Worm (Caenorhabditis elegans): ENCODE results near the gene F16G10.13.

ce11 chrII:2393821-2394220 is 1.9 kb downstream of the F16G10.13 start, which contains the start of gene F16G10.11:
- TF ChIP-seq ceh-82 (tag; optimal IDR thresholded peaks at IDR 0.05) (no peak), ama-1 (optimal IDR thresholded peaks at IDR 0.05) (no peak), nhr-12 (tag; optimal IDR thresholded peaks at IDR 0.05) (no peak), sma-3 (GFP tag; optimal IDR thresholded peaks at IDR 0.05) (no peak), nhr-77 (tag; optimal IDR thresholded peaks at IDR 0.05) (no peak), unc-62 (GFP tag; optimal IDR thresholded peaks at IDR 0.05) (no peak), unc-39 (tag; optimal IDR thresholded peaks at IDR 0.05) (no peak), ztf-1 (GFP tag; conservative IDR thresholded peaks at IDR 0.05) (no peak), peb-1 (tag; optimal IDR thresholded peaks at IDR 0.05) (no peak)
